Worm (Caenorhabditis elegans) whole organism, late embryonic: Measurements from ENCODE around the gene F25H9.2.
A peak's percentile ranks its signal among the peaks of the same experiment; 100 is the strongest.

ENCODE experiments used
- C08G9.2 ChIP-seq: sonication (generic microtip); optimal IDR thresholded peaks from 2 replicates; lab custom pipeline; 2016; ENCODE audit warnings: mild to moderate bottlenecking, missing genetic modification characterization, moderate library complexity, missing compliant biosample characterization
- C38D4.7 ChIP-seq: fragments of 200-800 bp; sonication (Bioruptor generic); optimal IDR thresholded peaks from 2 replicates; lab custom pipeline; 2018; ENCODE audit warnings: mild to moderate bottlenecking, missing genetic modification characterization, moderate library complexity, missing compliant biosample characterization
- K02D7.2 ChIP-seq: sonication (generic microtip); optimal IDR thresholded peaks from 2 replicates; lab custom pipeline; 2017; ENCODE audit warnings: mild to moderate bottlenecking, missing genetic modification characterization, missing compliant biosample characterization
- T23F11.4 ChIP-seq: fragments of 200-800 bp; sonication (Bioruptor generic); optimal IDR thresholded peaks from 2 replicates; lab custom pipeline; 2018; ENCODE audit warnings: mild to moderate bottlenecking, missing genetic modification characterization, missing compliant biosample characterization
- ahr-1 ChIP-seq: sonication (generic microtip); optimal IDR thresholded peaks from 2 replicates; lab custom pipeline; 2016; ENCODE audit warnings: missing genetic modification characterization, missing compliant biosample characterization
- ama-1 ChIP-seq: fragments of 150-350 bp; optimal IDR thresholded peaks from 2 replicates; lab custom pipeline; 2014
- ceh-14 ChIP-seq: sonication (generic microtip); optimal IDR thresholded peaks from 2 replicates; lab custom pipeline; 2016; ENCODE audit warnings: missing genotype, missing genetic modification characterization, missing compliant biosample characterization
- ceh-18 ChIP-seq: sonication (generic microtip); optimal IDR thresholded peaks from 2 replicates; lab custom pipeline; 2016; ENCODE audit warnings: missing genetic modification characterization, missing compliant biosample characterization
- ceh-22 ChIP-seq: sonication (generic microtip); optimal IDR thresholded peaks from 2 replicates; lab custom pipeline; 2017; ENCODE audit warnings: missing biosample characterization, missing genetic modification characterization
- ceh-24 ChIP-seq: sonication (generic microtip); optimal IDR thresholded peaks from 2 replicates; lab custom pipeline; 2016; ENCODE audit warnings: mild to moderate bottlenecking, missing genetic modification characterization, missing compliant biosample characterization
- ceh-30 ChIP-seq: fragments of 150-350 bp; optimal IDR thresholded peaks from 2 replicates; lab custom pipeline; 2014; ENCODE audit warnings: missing biosample characterization, missing genetic modification characterization
- ceh-45 ChIP-seq: fragments of 200-800 bp; sonication (Bioruptor generic); IDR thresholded peaks from 2 replicates; pipeline ENCODE4 v1.3.6; 2022; ENCODE audit warnings: missing genetic modification reagents, missing genetic modification characterization, missing compliant biosample characterization
- ceh-48 ChIP-seq: sonication (generic microtip); optimal IDR thresholded peaks from 2 replicates; lab custom pipeline; 2016; ENCODE audit warnings: missing genetic modification characterization, inconsistent platforms, missing compliant biosample characterization
- ceh-6 ChIP-seq: fragments of 200-800 bp; sonication (Bioruptor generic); optimal IDR thresholded peaks from 2 replicates; lab custom pipeline; 2018; ENCODE audit warnings: mild to moderate bottlenecking, missing genetic modification characterization, missing compliant biosample characterization
- ceh-9 ChIP-seq: sonication (generic microtip); optimal IDR thresholded peaks from 2 replicates; lab custom pipeline; 2016; ENCODE audit warnings: mild to moderate bottlenecking, missing genetic modification characterization, inconsistent platforms, missing compliant biosample characterization
- che-1 ChIP-seq: sonication (generic microtip); optimal IDR thresholded peaks from 2 replicates; lab custom pipeline; 2016; ENCODE audit warnings: mild to moderate bottlenecking, missing genetic modification characterization, missing compliant biosample characterization
- elt-2 ChIP-seq: sonication (generic microtip); optimal IDR thresholded peaks from 2 replicates; lab custom pipeline; 2016; ENCODE audit warnings: missing genetic modification reagents, missing genetic modification characterization, missing compliant biosample characterization
- eyg-1 ChIP-seq: sonication (generic microtip); optimal IDR thresholded peaks from 2 replicates; lab custom pipeline; 2016; ENCODE audit warnings: missing genotype, missing genetic modification characterization, missing compliant biosample characterization
- fax-1 ChIP-seq: sonication (generic microtip); optimal IDR thresholded peaks from 2 replicates; lab custom pipeline; 2016; ENCODE audit warnings: missing genotype, missing genetic modification characterization, missing compliant biosample characterization
- fkh-10 ChIP-seq: fragments of 150-350 bp; optimal IDR thresholded peaks from 2 replicates; lab custom pipeline; 2014; ENCODE audit warnings: missing biosample characterization, missing genetic modification reagents, missing genetic modification characterization
- fkh-6 ChIP-seq: sonication (generic microtip); optimal IDR thresholded peaks from 2 replicates; lab custom pipeline; 2016; ENCODE audit warnings: missing genetic modification characterization, missing compliant biosample characterization
- gmeb-2 ChIP-seq: sonication (generic microtip); optimal IDR thresholded peaks from 2 replicates; lab custom pipeline; 2016; ENCODE audit warnings: missing genetic modification characterization, inconsistent platforms, missing compliant biosample characterization
- hlh-15 ChIP-seq: sonication (generic microtip); optimal IDR thresholded peaks from 2 replicates; lab custom pipeline; 2016; ENCODE audit warnings: missing genetic modification characterization, missing compliant biosample characterization
- hlh-30 ChIP-seq: sonication (generic microtip); optimal IDR thresholded peaks from 2 replicates; lab custom pipeline; 2017; ENCODE audit warnings: antibody characterized with exemption, missing genetic modification characterization, missing compliant biosample characterization; ENCODE audit not compliant: insufficient read depth
- hlh-6 ChIP-seq: sonication (generic microtip); optimal IDR thresholded peaks from 2 replicates; lab custom pipeline; 2016; ENCODE audit warnings: missing genotype, missing genetic modification characterization, missing compliant biosample characterization
- hlh-8 ChIP-seq: sonication (generic microtip); optimal IDR thresholded peaks from 2 replicates; lab custom pipeline; 2016; ENCODE audit warnings: missing genotype, missing genetic modification characterization, missing compliant biosample characterization
- lim-6 ChIP-seq: sonication (generic microtip); optimal IDR thresholded peaks from 2 replicates; lab custom pipeline; 2016; ENCODE audit warnings: missing genetic modification characterization, missing compliant biosample characterization
- madf-2 ChIP-seq: sonication (generic microtip); optimal IDR thresholded peaks from 2 replicates; lab custom pipeline; 2017; ENCODE audit warnings: missing genetic modification characterization, missing compliant biosample characterization
- mec-3 ChIP-seq: sonication (generic microtip); optimal IDR thresholded peaks from 2 replicates; lab custom pipeline; 2016; ENCODE audit warnings: borderline replicate concordance, missing genetic modification characterization, missing compliant biosample characterization
- nhr-11 ChIP-seq: fragments of 150-350 bp; optimal IDR thresholded peaks from 2 replicates; lab custom pipeline; 2014; ENCODE audit warnings: missing biosample characterization, missing genetic modification characterization
- nhr-232 ChIP-seq: sonication (generic microtip); optimal IDR thresholded peaks from 2 replicates; lab custom pipeline; 2016; ENCODE audit warnings: missing genetic modification characterization, missing compliant biosample characterization
- pax-1 ChIP-seq: fragments of 150-350 bp; optimal IDR thresholded peaks from 2 replicates; lab custom pipeline; 2014; ENCODE audit warnings: missing biosample characterization, missing genetic modification characterization
- pha-4 ChIP-seq: fragments of 150-350 bp; optimal IDR thresholded peaks from 2 replicates; lab custom pipeline; 2018; ENCODE audit warnings: missing biosample characterization, missing genetic modification reagents, missing genetic modification characterization
- pqm-1 ChIP-seq: sonication (generic microtip); optimal IDR thresholded peaks from 2 replicates; lab custom pipeline; 2016; ENCODE audit warnings: missing genetic modification characterization, missing compliant biosample characterization
- pros-1 ChIP-seq: fragments of 150-350 bp; optimal IDR thresholded peaks from 2 replicates; lab custom pipeline; 2014; ENCODE audit warnings: missing biosample characterization, missing genetic modification reagents, missing genetic modification characterization
- ref-2 ChIP-seq: sonication (generic microtip); optimal IDR thresholded peaks from 2 replicates; lab custom pipeline; 2016; ENCODE audit warnings: missing genetic modification characterization, missing compliant biosample characterization
- sdc-2 ChIP-seq: sonication (generic microtip); optimal IDR thresholded peaks from 2 replicates; lab custom pipeline; 2016; ENCODE audit warnings: missing genotype, missing genetic modification characterization, missing compliant biosample characterization
- sox-2 ChIP-seq: fragments of 200-800 bp; sonication (Bioruptor generic); IDR thresholded peaks from 2 replicates; pipeline ENCODE4 v1.3.6; 2022; ENCODE audit warnings: missing genetic modification reagents, missing genetic modification characterization, missing compliant biosample characterization
- tbx-7 ChIP-seq: sonication (generic microtip); optimal IDR thresholded peaks from 2 replicates; lab custom pipeline; 2016; ENCODE audit warnings: missing genotype, missing genetic modification characterization, missing compliant biosample characterization
- unc-3 ChIP-seq, 2 experiments: fragments of 200-800 bp in 1 of 2; sonication (Bioruptor generic) in 1 of 2; sonication (generic microtip) in 1 of 2; conservative IDR thresholded peaks in 1 of 2; optimal IDR thresholded peaks in 1 of 2; 2 replicates each; pipeline versions ENCODE4 v1.3.6 to Lab custom; 2016 to 2022; ENCODE audit warnings: missing compliant biosample characterization in 2 of 2, missing genetic modification characterization in 2 of 2, missing genetic modification reagents in 1 of 2
- unc-42 ChIP-seq: sonication (generic microtip); optimal IDR thresholded peaks from 2 replicates; lab custom pipeline; 2016; ENCODE audit warnings: missing genotype, missing genetic modification characterization, missing compliant biosample characterization
- unc-55 ChIP-seq: sonication (generic microtip); optimal IDR thresholded peaks from 2 replicates; lab custom pipeline; 2017; ENCODE audit warnings: missing biosample characterization, missing genetic modification reagents, missing genetic modification characterization

Gene F25H9.2

ce11 chrV:13415462-13415861, 42.4 kb upstream of the F25H9.2 start (continued):
- no peak for TF ChIP-seq ceh-6 (GFP tag; lab: Kevin White, UChicago)
- no peak for TF ChIP-seq nhr-11 (tag; lab: Kevin White, UChicago)
- TF ChIP-seq unc-42 (tag; lab: Kevin White, UChicago) = no peak
- peak; percentile 26 for TF ChIP-seq fkh-6 (tag; lab: Kevin White, UChicago)
- TF ChIP-seq hlh-8 = no peak
- TF ChIP-seq K02D7.2 (tag; lab: Kevin White, UChicago) = peak; percentile 59
- TF ChIP-seq pros-1 (tag; lab: Kevin White, UChicago) = no peak
- no peak for TF ChIP-seq fkh-10
- no peak for TF ChIP-seq ceh-9 (tag; lab: Kevin White, UChicago)
- no peak for TF ChIP-seq C38D4.7 (GFP tag; lab: Kevin White, UChicago)
- TF ChIP-seq nhr-232 (tag; lab: Kevin White, UChicago) = peak; percentile 21

- TF ChIP-seq ama-1 = no peak
Measured at ce11 chrV:13416076-13416475, 41.8 kb upstream of the F25H9.2 start.

ce11 chrV:13417513-13417912, 40.4 kb upstream of the F25H9.2 start, which contains the start of gene F53F1.6:
F53F1.6 (minus strand) TSS chrV:13417613.
- no peak for TF ChIP-seq unc-55 (GFP tag; lab: Kevin White, UChicago)
- no peak for TF ChIP-seq C08G9.2 (tag; lab: Kevin White, UChicago)
- no peak for TF ChIP-seq ceh-48 (tag; lab: Kevin White, UChicago)
- no peak for TF ChIP-seq gmeb-2
- no peak for TF ChIP-seq hlh-15
- no peak for TF ChIP-seq unc-3 (GFP tag; conservative IDR thresholded peaks at IDR 0.05; lab: Robert Waterston, UW)
- no peak for TF ChIP-seq unc-3 (tag; optimal IDR thresholded peaks at IDR 0.05; lab: Kevin White, UChicago)
- TF ChIP-seq ceh-18 = no peak
- no peak for TF ChIP-seq ahr-1 (tag; lab: Kevin White, UChicago)
- no peak for TF ChIP-seq pha-4 (tag; lab: Kevin White, UChicago)
- TF ChIP-seq tbx-7 (tag; lab: Kevin White, UChicago) = no peak
- TF ChIP-seq, all 69 proteins: peak for 0

DNA sequence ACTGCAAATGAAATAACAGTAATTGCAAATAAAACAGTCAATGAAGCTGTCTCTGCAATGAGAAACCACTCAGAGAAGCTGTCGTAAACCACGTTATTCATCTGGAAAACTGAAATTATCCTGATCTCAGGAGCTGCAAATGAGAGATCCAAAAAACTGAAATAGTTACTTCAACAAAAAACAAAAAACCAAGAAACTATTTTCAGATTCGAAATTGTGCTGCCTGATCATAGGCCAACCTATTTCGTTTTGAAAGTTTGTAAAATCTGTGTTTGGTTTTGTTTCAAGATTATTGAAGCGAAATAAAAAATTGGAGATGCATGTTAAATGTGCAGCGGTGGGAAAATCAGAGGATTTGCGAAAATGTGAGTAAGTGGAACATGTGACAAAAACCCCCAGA, 37.2 kb upstream of the F25H9.2 start, which contains the start of gene srv-8:
TSS of gene srv-8 (minus strand) at position 101 of the 400 bp plus-strand sequence.
- no peak for TF ChIP-seq pqm-1 (tag; lab: Kevin White, UChicago)
- TF ChIP-seq hlh-15 = no peak
- no peak for TF ChIP-seq ceh-22 (tag; lab: Kevin White, UChicago)
- TF ChIP-seq T23F11.4 (GFP tag; lab: Kevin White, UChicago) = no peak
- no peak for TF ChIP-seq mec-3
- TF ChIP-seq madf-2 (tag; lab: Kevin White, UChicago) = no peak
- no peak for TF ChIP-seq C08G9.2 (tag; lab: Kevin White, UChicago)
- TF ChIP-seq pros-1 (tag; lab: Kevin White, UChicago) = no peak
- no peak for TF ChIP-seq elt-2 (tag; lab: Kevin White, UChicago)
- TF ChIP-seq che-1 (tag; lab: Kevin White, UChicago) = no peak
- TF ChIP-seq ceh-45 (GFP tag; lab: Robert Waterston, UW) = no peak
- no peak for TF ChIP-seq ceh-30
- TF ChIP-seq ceh-24 (tag; lab: Kevin White, UChicago) = no peak
- no peak for TF ChIP-seq ceh-6 (GFP tag; lab: Kevin White, UChicago)
- no peak for TF ChIP-seq lim-6 (tag; lab: Kevin White, UChicago)
- TF ChIP-seq sox-2 (GFP tag; lab: Robert Waterston, UW) = no peak
- no peak for TF ChIP-seq nhr-11 (tag; lab: Kevin White, UChicago)
- no peak for TF ChIP-seq ama-1

ce11 chrV:13421697-13422096, 36.2 kb upstream of the F25H9.2 start:
- TF ChIP-seq pax-1 (tag; lab: Kevin White, UChicago) (no peak), ref-2 (no peak), pqm-1 (tag; lab: Kevin White, UChicago) (no peak), eyg-1 (tag; lab: Kevin White, UChicago) (no peak), sdc-2 (tag; lab: Kevin White, UChicago) (no peak), ama-1 (no peak), nhr-232 (tag; lab: Kevin White, UChicago) (no peak), fax-1 (no peak), hlh-6 (tag; lab: Kevin White, UChicago) (no peak), ceh-30 (no peak), unc-55 (GFP tag; lab: Kevin White, UChicago) (no peak), hlh-30 (tag; lab: Kevin White, UChicago) (no peak), pha-4 (tag; lab: Kevin White, UChicago) (no peak), ceh-14 (tag; lab: Kevin White, UChicago) (no peak)
